Worm (Caenorhabditis elegans): ENCODE measurements around the gene R07G3.8.
A peak's percentile ranks its signal among the peaks of the same experiment; 100 is the strongest.

Gene R07G3.8

DNA sequence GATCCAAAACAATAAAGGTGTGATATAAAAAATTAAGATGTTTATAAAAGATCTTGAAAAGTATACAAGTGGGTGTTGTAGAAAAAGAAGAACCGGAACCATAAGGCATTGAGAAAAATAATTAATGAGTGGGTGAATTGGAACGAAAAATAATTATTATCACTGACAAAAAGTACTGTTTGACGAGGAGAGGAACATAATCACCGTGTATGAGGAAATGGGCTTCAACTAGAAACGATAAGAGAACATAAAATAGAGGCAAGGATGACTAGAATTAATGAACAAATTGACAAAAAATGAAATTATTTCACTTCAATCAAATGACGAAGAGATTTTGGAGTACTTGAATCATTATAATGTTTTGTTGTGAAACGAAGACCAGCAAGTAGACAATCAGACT is 2.1 kb downstream of the R07G3.8 start:
- TF ChIP-seq him-1 (tag; optimal IDR thresholded peaks at IDR 0.05) = peak; percentile 2
- no peak for TF ChIP-seq let-607 (tag; optimal IDR thresholded peaks at IDR 0.05)
- no peak for TF ChIP-seq tbp1 (GFP tag; optimal IDR thresholded peaks at IDR 0.05)
- no peak for TF ChIP-seq hsf-1 (GFP tag; IDR thresholded peaks at IDR 0.05)
- peak; percentile 52 for TF ChIP-seq nhr-80 (tag; optimal IDR thresholded peaks at IDR 0.05)

DNA sequence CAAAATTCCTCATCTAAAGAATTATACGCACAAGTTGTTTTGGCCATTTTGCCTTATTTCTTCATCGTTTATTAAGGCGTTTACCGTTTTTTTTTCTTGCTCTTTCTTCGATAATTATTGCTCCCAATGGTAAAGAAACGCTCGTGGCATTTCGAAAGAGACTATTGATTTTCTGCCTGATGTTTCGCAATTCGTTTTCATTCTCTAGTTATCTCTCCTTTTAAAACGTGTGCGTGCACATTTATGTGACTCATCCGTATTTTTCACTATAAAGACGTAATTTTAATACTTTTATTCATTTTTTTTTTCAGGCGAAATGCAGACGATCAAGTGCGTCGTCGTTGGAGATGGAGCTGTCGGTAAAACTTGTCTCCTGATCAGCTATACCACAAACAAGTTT is 4.2 kb downstream of the R07G3.8 start, which contains the start of gene cdc-42:
Gene cdc-42 (plus strand): TSS at position 312 of the 400 bp plus-strand sequence.
- TF ChIP-seq cebp-1 (GFP tag; IDR thresholded peaks at IDR 0.05) (peak; percentile 72), cebp-1 (tag; optimal IDR thresholded peaks at IDR 0.05) (peak; percentile 94), ceh-58 (GFP tag; IDR thresholded peaks at IDR 0.05) (no peak)

DNA sequence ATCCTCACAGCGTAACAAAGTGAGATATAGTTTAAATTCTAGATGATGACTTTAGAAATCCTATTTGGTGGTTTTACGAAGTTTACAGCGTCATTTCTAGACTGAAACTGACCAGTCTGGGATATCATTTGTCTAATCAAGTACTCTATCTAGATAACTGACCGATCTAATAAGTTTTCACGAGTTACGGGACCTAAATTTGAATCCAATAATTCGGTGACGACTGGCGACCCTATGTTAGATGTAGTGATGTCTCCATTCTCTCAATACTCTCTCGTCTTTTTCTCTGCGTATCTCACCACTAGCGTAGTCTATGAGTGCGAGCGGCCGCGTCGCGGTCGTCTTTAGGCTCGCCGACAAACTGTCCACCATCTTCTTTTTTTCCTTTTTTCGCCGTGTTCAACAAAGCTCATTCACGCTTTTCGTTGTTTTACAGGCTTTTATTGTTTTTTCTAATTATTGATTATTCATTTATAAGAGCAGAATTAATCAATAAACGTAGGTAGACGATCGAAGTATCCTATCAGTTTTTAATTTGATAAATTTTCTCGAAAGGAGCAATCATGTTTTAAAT is 4.9 kb downstream of the R07G3.8 start:
- TF ChIP-seq pbrm-1 (GFP tag; IDR thresholded peaks at IDR 0.05) (0 out of 2 replicates have a peak, but pooled peaks have one; percentile 23), aptf-3 (GFP tag; IDR thresholded peaks at IDR 0.05) (no peak), hmg-1.2 (GFP tag; IDR thresholded peaks at IDR 0.05) (peak; percentile 94), snpc-3.4 (tag; optimal IDR thresholded peaks at IDR 0.05) (no peak), dpff-1 (tag; optimal IDR thresholded peaks at IDR 0.05) (no peak), hrde-1 (tag; optimal IDR thresholded peaks at IDR 0.05; ENCODE audit: borderline replicate concordance) (no peak), atf-7 (tag; optimal IDR thresholded peaks at IDR 0.05) (no peak), tbp1 (GFP tag; optimal IDR thresholded peaks at IDR 0.05) (peak; percentile 16), F55B11.4 (tag; optimal IDR thresholded peaks at IDR 0.05; ENCODE audit: borderline replicate concordance, insufficient read depth) (no peak), dox-1 (GFP tag; IDR thresholded peaks at IDR 0.05) (peak; percentile 47), cebp-1 (GFP tag; IDR thresholded peaks at IDR 0.05) (no peak), cebp-1 (tag; optimal IDR thresholded peaks at IDR 0.05) (peak; percentile 2), dpl-1 (GFP tag; optimal IDR thresholded peaks at IDR 0.05) (no peak), nhr-80 (tag; optimal IDR thresholded peaks at IDR 0.05) (no peak), lin-35 (GFP tag; optimal IDR thresholded peaks at IDR 0.05) (peak in 1 of 3 experiments; percentile 14), egl-44 (GFP tag; IDR thresholded peaks at IDR 0.05) (no peak), F57A8.1 (GFP tag; optimal IDR thresholded peaks at IDR 0.05) (no peak), madf-6 (GFP tag; IDR thresholded peaks at IDR 0.05) (peak; percentile 33; the same call in 1 of the 2 replicates), madf-3 (GFP tag; IDR thresholded peaks at IDR 0.05) (peak; percentile 92), F39B2.1 (GFP tag; IDR thresholded peaks at IDR 0.05) (no peak), bed-1 (GFP tag; IDR thresholded peaks at IDR 0.05) (no peak), lsy-27 (tag; optimal IDR thresholded peaks at IDR 0.05; ENCODE audit: borderline replicate concordance, insufficient read depth) (no peak), Y67H2A.10 (GFP tag; conservative IDR thresholded peaks at IDR 0.05) (no peak), zim-3 (tag; optimal IDR thresholded peaks at IDR 0.05) (no peak)

DNA sequence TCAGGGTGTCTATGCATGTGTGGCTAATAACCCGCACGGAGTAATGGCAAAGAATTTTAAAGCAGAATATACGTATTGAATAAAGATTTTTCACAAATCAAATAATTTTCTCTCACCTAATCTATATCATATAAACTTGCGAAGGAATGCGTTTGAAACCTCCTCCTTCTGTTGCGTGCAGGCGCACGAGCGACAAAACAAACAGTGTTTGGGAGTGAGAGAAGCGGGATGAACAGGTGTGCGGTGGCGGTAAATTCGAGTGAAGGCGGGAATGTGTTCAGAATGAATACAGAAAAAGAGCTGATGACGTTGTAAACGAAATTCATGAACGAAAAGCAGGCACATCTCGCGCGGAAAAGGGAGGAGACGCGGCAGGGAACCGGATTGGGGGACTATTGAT is 6.0 kb downstream of the R07G3.8 start:
- no peak for TF ChIP-seq T07F8.4 (tag; optimal IDR thresholded peaks at IDR 0.05)
- TF ChIP-seq efl-1 (GFP tag; optimal IDR thresholded peaks at IDR 0.05) = peak; percentile 13

DNA sequence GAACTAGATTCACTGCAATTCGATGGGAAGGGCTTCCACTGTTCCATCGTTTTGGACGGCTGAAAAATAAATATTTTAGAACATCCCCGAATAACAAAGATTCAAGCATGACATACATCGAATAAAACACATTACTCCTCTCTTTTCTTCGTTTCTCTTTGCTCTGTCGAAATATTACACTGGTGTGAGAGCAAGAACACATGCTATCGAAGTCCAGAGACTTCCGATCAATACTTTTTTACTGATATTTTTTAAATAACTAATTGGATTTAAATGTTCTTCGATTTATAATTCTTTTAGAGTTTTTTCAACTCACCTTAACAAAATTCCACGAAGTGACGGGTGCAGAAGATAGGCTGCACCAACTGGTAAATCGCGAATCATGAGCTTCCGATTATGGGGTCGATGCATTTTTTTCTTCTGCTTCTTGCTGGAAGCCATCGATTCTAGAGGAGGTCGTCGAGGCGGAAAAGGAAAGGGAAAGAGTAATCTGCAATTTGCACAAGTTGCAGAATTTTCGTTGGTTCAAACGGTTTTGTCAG is 7.0 kb downstream of the R07G3.8 start, which contains the start of the genes oig-4 and R07G3.7:
Gene oig-4 (plus strand): TSS at position 301 of the 542 bp plus-strand sequence.
Gene R07G3.7 (minus strand): TSS at position 492 of the 542 bp plus-strand sequence.
- TF ChIP-seq Y53G8AR.9 (GFP tag; conservative IDR thresholded peaks at IDR 0.05) (no peak), tbx-9 (tag; optimal IDR thresholded peaks at IDR 0.05; ENCODE audit: borderline replicate concordance) (no peak), lin-26 (GFP tag; IDR thresholded peaks at IDR 0.05) (no peak), K12H6.12 (tag; optimal IDR thresholded peaks at IDR 0.05) (no peak), aptf-3 (GFP tag; IDR thresholded peaks at IDR 0.05) (no peak), mel-28 (tag; optimal IDR thresholded peaks at IDR 0.05; ENCODE audit: borderline replicate concordance) (no peak), rec-8 (tag; optimal IDR thresholded peaks at IDR 0.05) (no peak), nhr-80 (tag; optimal IDR thresholded peaks at IDR 0.05) (no peak), B0261.1 (tag; optimal IDR thresholded peaks at IDR 0.05) (no peak), ekl-4 (GFP tag; IDR thresholded peaks at IDR 0.05) (no peak)

All from whole organism, young adult.